Worm (Caenorhabditis elegans) whole organism, L3 larva: ENCODE data around the gene col-169.
"Not testable (repeated sequence)": the region's sequence is repeated elsewhere in the genome, so short reads cannot be mapped to it uniquely, and the experiment has no call there.

ENCODE experiments used
- lin-15B ChIP-seq: fragments of 150-350 bp; optimal IDR thresholded peaks from 2 replicates; lab custom pipeline; 2014; ENCODE audit warnings: missing biosample characterization, missing genetic modification characterization
- nhr-76 ChIP-seq: fragments of 150-350 bp; sonication (generic microtip); optimal IDR thresholded peaks from 5 replicates; lab custom pipeline; 2014; ENCODE audit warnings: missing biosample characterization, missing genetic modification characterization
- skn-1 ChIP-seq: fragments of 150-350 bp; optimal IDR thresholded peaks from 2 replicates; lab custom pipeline; 2014; ENCODE audit warnings: missing biosample characterization, missing genetic modification characterization

- not testable (repeated sequence) for TF ChIP-seq lin-15B, skn-1, nhr-76 (tag; lab: Kevin White, UChicago)
These were observed 4.7 kb upstream of the col-169 start for ce11 chrX:6324124-6324893.
